Fruit fly (Drosophila melanogaster) whole organism, adult: Measurements from ENCODE around the gene CG31337.
A peak's percentile ranks its signal among the peaks of the same experiment; 100 is the strongest.

Experiments
- CG11617 ChIP-seq: fragments of 200-800 bp; sonication (Bioruptor generic); optimal IDR thresholded peaks from 2 replicates; lab custom pipeline; 2017; ENCODE audit warnings: mild to moderate bottlenecking, missing biosample characterization, missing genetic modification reagents, missing genetic modification characterization
- CG12768 ChIP-seq: fragments of 200-800 bp; sonication (Bioruptor generic); optimal IDR thresholded peaks from 2 replicates; lab custom pipeline; 2017; ENCODE audit warnings: missing biosample characterization, missing genetic modification characterization, mild to moderate bottlenecking, moderate library complexity, missing genetic modification reagents
- CG14711 ChIP-seq: fragments of 200-800 bp; sonication (Bioruptor generic); optimal IDR thresholded peaks from 2 replicates; lab custom pipeline; 2018; ENCODE audit warnings: missing biosample characterization, mild to moderate bottlenecking, missing genetic modification characterization, moderate library complexity
- CG1620 ChIP-seq: fragments of 200-800 bp; sonication (Bioruptor generic); optimal IDR thresholded peaks from 2 replicates; lab custom pipeline; 2016; ENCODE audit warnings: missing biosample characterization, missing genetic modification characterization
- CG33017 ChIP-seq: fragments of 200-800 bp; sonication (Bioruptor generic); optimal IDR thresholded peaks from 2 replicates; lab custom pipeline; 2018; ENCODE audit warnings: missing biosample characterization, mild to moderate bottlenecking, missing genetic modification characterization, moderate library complexity
- CG5204 ChIP-seq: fragments of 200-800 bp; sonication (Bioruptor generic); optimal IDR thresholded peaks from 2 replicates; lab custom pipeline; 2016; ENCODE audit warnings: missing biosample characterization, missing genetic modification characterization
- CG7045 ChIP-seq: fragments of 200-800 bp; sonication (Bioruptor generic); optimal IDR thresholded peaks from 2 replicates; lab custom pipeline; 2017; ENCODE audit warnings: missing biosample characterization, mild to moderate bottlenecking, missing genetic modification characterization
- CG7101 ChIP-seq: fragments of 200-800 bp; sonication (Bioruptor generic); optimal IDR thresholded peaks from 2 replicates; lab custom pipeline; 2018; ENCODE audit warnings: missing biosample characterization, mild to moderate bottlenecking, missing genetic modification characterization, moderate library complexity
- Clk ChIP-seq: fragments of 200-800 bp; sonication (Bioruptor generic); optimal IDR thresholded peaks from 2 replicates; lab custom pipeline; 2017; ENCODE audit warnings: missing biosample characterization, missing genetic modification characterization
- Crg-1 ChIP-seq: fragments of 200-800 bp; sonication (Bioruptor generic); optimal IDR thresholded peaks from 2 replicates; lab custom pipeline; 2016; ENCODE audit warnings: missing biosample characterization, missing genetic modification characterization
- Hr96 ChIP-seq: fragments of 200-800 bp; sonication (Bioruptor generic); optimal IDR thresholded peaks from 2 replicates; lab custom pipeline; 2016; ENCODE audit warnings: missing biosample characterization, missing genetic modification characterization
- Mnt ChIP-seq: fragments of 200-800 bp; sonication (Bioruptor generic); optimal IDR thresholded peaks from 2 replicates; lab custom pipeline; 2016; ENCODE audit warnings: missing biosample characterization, mild to moderate bottlenecking, missing genetic modification characterization
- bab1 ChIP-seq: fragments of 200-800 bp; sonication (Bioruptor generic); optimal IDR thresholded peaks from 3 replicates; lab custom pipeline; 2019; ENCODE audit warnings: missing biosample characterization, mild to moderate bottlenecking, missing genetic modification characterization, moderate library complexity
- cic ChIP-seq: fragments of 200-800 bp; sonication (Bioruptor generic); optimal IDR thresholded peaks from 2 replicates; lab custom pipeline; 2017; ENCODE audit warnings: missing biosample characterization, mild to moderate bottlenecking, missing genetic modification characterization, moderate library complexity
- cnc ChIP-seq, 2 experiments: fragments of >200 bp; optimal IDR thresholded peaks; 2 replicates each; lab custom pipeline; 2017
- kay ChIP-seq: fragments of 200-800 bp; sonication (Bioruptor generic); peaks from one replicate; lab custom pipeline; 2016; ENCODE audit warnings: missing biosample characterization, missing genetic modification characterization, borderline replicate concordance
- ovo ChIP-seq: fragments of 200-800 bp; sonication (Bioruptor generic); optimal IDR thresholded peaks from 2 replicates; lab custom pipeline; 2016; ENCODE audit warnings: missing biosample characterization, missing genetic modification characterization
- pad ChIP-seq: fragments of 200-800 bp; sonication (Bioruptor generic); optimal IDR thresholded peaks from 3 replicates; lab custom pipeline; 2017; ENCODE audit warnings: missing biosample characterization, missing genetic modification characterization, mild to moderate bottlenecking, moderate library complexity, missing genetic modification reagents
- tj ChIP-seq: fragments of 200-800 bp; sonication (Bioruptor generic); optimal IDR thresholded peaks from 3 replicates; lab custom pipeline; 2017; ENCODE audit warnings: missing biosample characterization, mild to moderate bottlenecking, missing genetic modification characterization, moderate library complexity
- toe ChIP-seq: fragments of 200-800 bp; sonication (Bioruptor generic); optimal IDR thresholded peaks from 2 replicates; lab custom pipeline; 2016; ENCODE audit warnings: missing biosample characterization, missing genetic modification characterization

Gene CG31337

DNA sequence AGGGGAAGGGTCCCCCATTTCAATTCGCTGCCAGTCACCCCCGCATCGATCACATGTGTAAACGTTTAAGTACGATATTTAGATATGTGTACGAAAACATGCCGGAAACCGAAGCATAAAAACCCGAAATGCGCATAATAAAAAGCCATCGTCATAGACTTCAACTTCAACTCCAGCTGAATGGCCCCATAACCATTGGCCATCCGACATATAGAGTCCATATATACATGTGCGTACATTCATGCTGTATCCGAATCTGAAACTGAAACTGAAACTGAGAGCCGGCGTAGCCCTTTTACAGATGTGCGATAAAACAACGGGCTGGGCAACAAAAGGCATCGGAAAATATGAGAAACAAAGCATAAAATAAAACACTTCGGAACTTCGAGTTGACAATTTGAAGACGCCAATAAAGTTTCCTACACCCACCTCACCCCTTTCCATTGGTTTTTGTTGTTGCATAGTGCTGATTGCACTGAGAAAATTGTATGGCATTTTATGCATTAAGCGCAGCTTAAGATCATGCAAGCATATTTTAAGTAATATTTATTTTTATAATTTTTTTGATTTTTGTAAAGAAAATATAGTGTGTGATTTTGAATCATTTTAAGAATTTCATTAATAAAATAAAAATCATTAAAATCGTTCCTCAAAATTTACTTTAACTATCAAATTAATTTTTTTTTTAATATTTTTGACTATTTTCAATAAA, 2.7 kb upstream of the CG31337 start:
- no peak for TF ChIP-seq Crg-1
- no peak for TF ChIP-seq CG12768 (GFP tag; lab: Kevin White, UChicago)
- TF ChIP-seq kay (GFP tag; lab: Kevin White, UChicago): no peak
- no peak for TF ChIP-seq Hr96 (GFP tag; lab: Kevin White, UChicago)
- no peak for TF ChIP-seq tj (GFP tag; lab: Kevin White, UChicago)
- no peak for TF ChIP-seq ovo (GFP tag; lab: Kevin White, UChicago)
- TF ChIP-seq CG7045: no peak
- TF ChIP-seq Mnt (GFP tag; lab: Kevin White, UChicago): no peak
- TF ChIP-seq Clk (GFP tag; lab: Kevin White, UChicago): no peak
- no peak for TF ChIP-seq CG33017
- TF ChIP-seq CG14711 (tag; lab: Kevin White, UChicago): no peak
- TF ChIP-seq pad (GFP tag; lab: Kevin White, UChicago): no peak
- TF ChIP-seq CG11617 (GFP tag; lab: Kevin White, UChicago): no peak

DNA sequence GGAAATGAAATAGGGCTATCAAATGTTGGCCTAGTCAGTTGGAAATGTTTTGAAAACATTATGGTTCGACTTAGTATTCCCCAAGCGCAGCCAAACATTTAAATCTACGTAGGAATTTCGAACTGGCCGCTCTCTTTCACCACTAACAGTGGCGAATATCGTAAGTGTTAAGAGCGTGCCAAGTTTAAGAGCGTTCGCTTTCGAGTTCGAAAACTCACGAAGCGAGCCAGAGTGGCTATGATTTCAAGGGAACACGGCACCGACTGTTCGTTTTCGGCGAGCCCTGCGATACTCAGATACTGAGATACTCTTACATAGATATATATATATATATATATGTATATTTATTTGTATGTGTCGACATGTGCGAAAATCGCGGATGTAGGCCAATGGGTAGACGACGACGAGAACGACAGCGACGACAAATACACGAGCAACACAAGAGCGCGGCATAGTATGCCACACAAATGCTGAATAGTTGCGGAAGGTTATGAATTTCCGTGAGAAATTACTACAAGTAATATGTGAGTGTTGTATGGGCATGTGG, 6.4 kb downstream of the CG31337 start:
- no peak for TF ChIP-seq CG7045

DNA sequence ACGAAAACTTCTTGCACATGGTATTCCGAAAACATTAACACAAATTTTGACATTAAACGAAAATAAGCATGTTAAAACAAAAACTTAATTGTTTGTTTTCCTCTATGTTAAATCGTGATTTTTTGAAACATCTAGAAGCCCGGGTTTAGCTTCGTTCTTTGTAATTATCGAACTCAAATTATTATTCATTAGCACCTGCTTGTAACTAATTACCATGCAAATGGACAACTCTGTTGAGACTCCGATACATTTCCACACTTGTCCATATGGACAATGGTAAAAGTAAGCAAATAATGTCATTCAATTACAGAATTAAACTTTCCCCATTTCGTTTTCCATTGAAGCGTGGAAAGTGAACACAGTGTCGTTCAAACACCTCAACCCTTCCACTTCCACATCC, 15.9 kb downstream of the CG31337 start, which contains the start of gene CG46457:
Gene CG46457, minus strand, starts transcription at position 101 of the 400 bp plus-strand sequence.
- TF ChIP-seq cic (GFP tag; lab: Kevin White, UChicago): no peak
- no peak for TF ChIP-seq Hr96 (GFP tag; lab: Kevin White, UChicago)
- no peak for TF ChIP-seq Mnt (GFP tag; lab: Kevin White, UChicago)
- TF ChIP-seq CG7045: no peak
- no peak for TF ChIP-seq CG11617 (GFP tag; lab: Kevin White, UChicago)
- TF ChIP-seq CG5204: no peak
- no peak for TF ChIP-seq CG12768 (GFP tag; lab: Kevin White, UChicago)
- TF ChIP-seq tj (GFP tag; lab: Kevin White, UChicago): no peak
- TF ChIP-seq kay (GFP tag; lab: Kevin White, UChicago): no peak
- no peak for TF ChIP-seq cnc (optimal IDR thresholded peaks at IDR 0.05; lab: Kevin White, UChicago)
- TF ChIP-seq CG7101: no peak
- TF ChIP-seq Crg-1: no peak
- TF ChIP-seq CG14711 (tag; lab: Kevin White, UChicago): no peak
- no peak for TF ChIP-seq ovo (GFP tag; lab: Kevin White, UChicago)
- no peak for TF ChIP-seq Clk (GFP tag; lab: Kevin White, UChicago)
- no peak for TF ChIP-seq CG33017
- TF ChIP-seq toe (GFP tag; lab: Kevin White, UChicago): no peak
- no peak for TF ChIP-seq bab1 (GFP tag; lab: Kevin White, UChicago)

DNA sequence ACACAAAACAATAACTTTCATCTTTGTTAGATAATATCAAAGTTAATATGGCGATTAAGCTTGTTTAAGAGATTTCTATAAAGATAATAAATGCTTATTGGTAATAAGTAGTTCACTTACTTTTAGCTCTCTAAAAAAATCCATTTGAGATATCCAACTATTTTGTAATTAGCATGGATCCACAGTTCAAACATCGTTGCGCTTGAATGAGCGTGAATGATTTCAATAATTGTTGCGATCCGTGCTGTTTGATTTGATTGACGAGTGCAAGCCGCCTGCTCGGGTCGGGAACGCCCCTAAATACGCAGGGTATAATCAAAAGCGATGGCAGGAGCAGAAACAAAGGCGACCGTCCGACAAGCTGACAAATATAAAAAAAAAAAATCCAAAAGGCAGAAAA, 18.6 kb downstream of the CG31337 start:
- TF ChIP-seq toe (GFP tag; lab: Kevin White, UChicago) (no peak), CG1620 (GFP tag; lab: Kevin White, UChicago) (no peak), CG14711 (tag; lab: Kevin White, UChicago) (no peak), cic (GFP tag; lab: Kevin White, UChicago) (no peak), CG33017 (no peak), CG11617 (GFP tag; lab: Kevin White, UChicago) (no peak), pad (GFP tag; lab: Kevin White, UChicago) (no peak), bab1 (GFP tag; lab: Kevin White, UChicago) (no peak), CG12768 (GFP tag; lab: Kevin White, UChicago) (no peak), CG7101 (no peak), Clk (GFP tag; lab: Kevin White, UChicago) (no peak), CG5204 (no peak), kay (GFP tag; lab: Kevin White, UChicago) (no peak), ovo (GFP tag; lab: Kevin White, UChicago) (no peak), cnc (optimal IDR thresholded peaks at IDR 0.05; lab: Kevin White, UChicago) (no peak), Mnt (GFP tag; lab: Kevin White, UChicago) (no peak), tj (GFP tag; lab: Kevin White, UChicago) (no peak), CG7045 (no peak), Crg-1 (no peak), Hr96 (GFP tag; lab: Kevin White, UChicago) (no peak)

DNA sequence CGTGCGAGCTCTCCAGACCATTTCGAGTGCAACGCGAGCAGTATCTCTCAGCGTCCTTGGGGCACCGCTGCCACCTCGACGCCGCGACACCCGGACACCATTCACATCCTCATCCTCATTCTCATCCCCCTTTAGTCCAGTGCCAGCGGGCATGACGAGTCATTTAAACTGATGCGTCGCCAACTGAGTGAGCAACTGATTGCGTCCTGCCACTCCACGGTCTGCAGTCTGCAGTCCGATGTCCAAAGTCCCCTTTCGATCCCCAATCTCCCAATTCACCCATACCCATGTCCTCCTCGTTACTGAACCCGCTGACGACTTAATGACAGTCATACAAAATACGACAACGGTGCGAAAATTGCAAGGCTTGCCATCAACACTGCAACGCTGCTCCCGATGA, 19.2 kb downstream of the CG31337 start:
- no peak for TF ChIP-seq CG14711 (tag; lab: Kevin White, UChicago)
- TF ChIP-seq Hr96 (GFP tag; lab: Kevin White, UChicago): no peak
- no peak for TF ChIP-seq CG12768 (GFP tag; lab: Kevin White, UChicago)
- no peak for TF ChIP-seq CG11617 (GFP tag; lab: Kevin White, UChicago)
- no peak for TF ChIP-seq Mnt (GFP tag; lab: Kevin White, UChicago)
- no peak for TF ChIP-seq pad (GFP tag; lab: Kevin White, UChicago)
- TF ChIP-seq tj (GFP tag; lab: Kevin White, UChicago): no peak
- no peak for TF ChIP-seq bab1 (GFP tag; lab: Kevin White, UChicago)
- TF ChIP-seq CG7045: no peak
- TF ChIP-seq cnc (optimal IDR thresholded peaks at IDR 0.05; lab: Kevin White, UChicago): no peak
- TF ChIP-seq Clk (GFP tag; lab: Kevin White, UChicago): no peak
- TF ChIP-seq toe (GFP tag; lab: Kevin White, UChicago): no peak
- no peak for TF ChIP-seq cic (GFP tag; lab: Kevin White, UChicago)
- no peak for TF ChIP-seq kay (GFP tag; lab: Kevin White, UChicago)

DNA sequence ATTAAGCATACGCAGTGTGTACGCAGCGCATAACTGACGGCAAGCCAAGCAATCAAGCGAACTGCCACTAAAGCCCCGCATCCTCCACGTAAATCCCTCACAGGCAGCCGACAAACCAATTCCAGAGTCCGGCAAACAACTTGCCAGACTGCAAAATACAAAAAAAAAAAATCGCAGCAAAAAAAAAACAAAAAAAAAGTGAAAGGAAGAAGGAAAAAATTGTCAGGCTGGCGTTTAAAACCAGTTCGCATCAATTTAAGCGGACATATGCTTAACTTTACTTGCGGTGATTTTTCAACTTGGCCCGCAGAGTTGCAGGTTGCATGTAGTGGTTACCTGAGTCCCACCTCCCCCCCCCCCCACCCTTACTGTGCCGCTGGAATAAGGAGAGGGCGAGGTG, 20.5 kb downstream of the CG31337 start:
- TF ChIP-seq pad (GFP tag; lab: Kevin White, UChicago) (no peak), kay (GFP tag; lab: Kevin White, UChicago) (peak; percentile 0)
